Worm (Caenorhabditis elegans): Measurements from ENCODE around the gene srx-63.

- no peak for TF ChIP-seq alr-1 (tag; optimal IDR thresholded peaks at IDR 0.05)
- TF ChIP-seq mdl-1 (tag; optimal IDR thresholded peaks at IDR 0.05) = no peak
- TF ChIP-seq ama-1 (optimal IDR thresholded peaks at IDR 0.05) = no peak
These were observed 18.3 kb downstream of the srx-63 start, which contains the start of gene dach-1 for ce11 chrV:3949723-3950122.
